Worm (Caenorhabditis elegans) whole organism, L2 larva: ENCODE measurements around the gene mua-3.

Source experiments
- ama-1 ChIP-seq: fragments of 150-350 bp; optimal IDR thresholded peaks from 2 replicates; lab custom pipeline; 2018; ENCODE audit warnings: inconsistent platforms
- blmp-1 ChIP-seq: sonication (generic microtip); optimal IDR thresholded peaks from 2 replicates; lab custom pipeline; 2017; ENCODE audit warnings: missing genetic modification characterization, mild to moderate bottlenecking, missing compliant biosample characterization, antibody characterized with exemption, moderate library complexity; ENCODE audit not compliant: insufficient read depth
- ceh-16 ChIP-seq: fragments of 150-350 bp; optimal IDR thresholded peaks from 2 replicates; lab custom pipeline; 2014; ENCODE audit warnings: missing biosample characterization, missing genetic modification characterization
- ceh-82 ChIP-seq: fragments of 150-350 bp; optimal IDR thresholded peaks from 2 replicates; lab custom pipeline; 2014; ENCODE audit warnings: missing biosample characterization, missing genetic modification characterization
- elt-3 ChIP-seq: sonication (generic microtip); optimal IDR thresholded peaks from 2 replicates; lab custom pipeline; 2017; ENCODE audit warnings: missing biosample characterization, missing genetic modification characterization
- fos-1 ChIP-seq: fragments of 150-350 bp; optimal IDR thresholded peaks from 2 replicates; lab custom pipeline; 2014; ENCODE audit warnings: missing biosample characterization, missing genetic modification characterization
- lin-13 ChIP-seq: fragments of 150-350 bp; optimal IDR thresholded peaks from 2 replicates; lab custom pipeline; 2014; ENCODE audit warnings: missing biosample characterization, missing genetic modification reagents, missing genetic modification characterization
- nhr-12 ChIP-seq: fragments of 150-350 bp; optimal IDR thresholded peaks from 2 replicates; lab custom pipeline; 2014; ENCODE audit warnings: missing biosample characterization, missing genetic modification characterization
- sem-4 ChIP-seq: fragments of 150-350 bp; optimal IDR thresholded peaks from 2 replicates; lab custom pipeline; 2014; ENCODE audit warnings: missing biosample characterization, missing genetic modification reagents, missing genetic modification characterization
- unc-62 ChIP-seq: fragments of 150-350 bp; optimal IDR thresholded peaks from 2 replicates; lab custom pipeline; 2014; ENCODE audit warnings: missing biosample characterization, missing genetic modification reagents, missing genetic modification characterization
- ztf-4 ChIP-seq: fragments of 150-350 bp; optimal IDR thresholded peaks from 2 replicates; lab custom pipeline; 2014; ENCODE audit warnings: missing biosample characterization, missing genetic modification characterization

DNA sequence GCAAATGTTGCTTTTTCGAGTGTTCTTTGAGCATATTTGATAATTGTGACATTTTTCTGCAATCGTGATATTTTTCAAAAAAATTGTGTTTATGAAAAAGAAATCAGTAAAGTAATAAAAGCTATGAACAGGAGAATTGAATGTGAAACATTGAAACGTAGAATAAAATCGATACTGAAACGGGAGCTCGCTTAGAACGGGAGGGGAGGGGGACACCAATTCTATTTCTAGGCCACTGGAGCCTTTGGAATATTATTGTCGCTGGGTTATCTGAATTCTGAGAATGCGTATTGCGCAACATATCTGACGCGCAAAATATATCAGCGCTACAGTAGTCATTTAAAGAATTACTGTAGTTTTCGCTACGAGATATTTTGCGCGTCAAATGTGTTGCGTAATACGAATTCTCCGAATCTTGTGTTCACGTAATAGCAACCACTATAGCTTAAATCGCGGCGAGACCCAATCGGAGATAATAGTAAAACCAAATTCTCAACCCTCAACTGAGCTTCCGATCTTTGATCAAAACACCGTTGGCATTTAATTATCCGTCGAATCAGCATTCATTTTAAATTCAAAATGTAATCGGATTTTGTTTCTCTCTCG lies 51.5 kb downstream of the mua-3 start, which contains the start of the genes blos-1 and best-18:
- no peak for TF ChIP-seq lin-13
- no peak for TF ChIP-seq sem-4
- TF ChIP-seq nhr-12 (tag; lab: Kevin White, UChicago): no peak
- TF ChIP-seq ama-1 (lab: Kevin White, UChicago): no peak
- no peak for TF ChIP-seq ztf-4 (tag; lab: Kevin White, UChicago)
- no peak for TF ChIP-seq unc-62
- no peak for TF ChIP-seq elt-3
- no peak for TF ChIP-seq blmp-1 (tag; lab: Kevin White, UChicago)
- TF ChIP-seq ceh-16 (tag; lab: Kevin White, UChicago): no peak
- TF ChIP-seq ceh-82: no peak
- TF ChIP-seq fos-1 (tag; lab: Kevin White, UChicago): no peak
